Fruit fly (Drosophila melanogaster): ENCODE data around the gene Pfdn5.
A peak's percentile ranks its signal among the peaks of the same experiment; 100 is the strongest.

Gene Pfdn5

DNA sequence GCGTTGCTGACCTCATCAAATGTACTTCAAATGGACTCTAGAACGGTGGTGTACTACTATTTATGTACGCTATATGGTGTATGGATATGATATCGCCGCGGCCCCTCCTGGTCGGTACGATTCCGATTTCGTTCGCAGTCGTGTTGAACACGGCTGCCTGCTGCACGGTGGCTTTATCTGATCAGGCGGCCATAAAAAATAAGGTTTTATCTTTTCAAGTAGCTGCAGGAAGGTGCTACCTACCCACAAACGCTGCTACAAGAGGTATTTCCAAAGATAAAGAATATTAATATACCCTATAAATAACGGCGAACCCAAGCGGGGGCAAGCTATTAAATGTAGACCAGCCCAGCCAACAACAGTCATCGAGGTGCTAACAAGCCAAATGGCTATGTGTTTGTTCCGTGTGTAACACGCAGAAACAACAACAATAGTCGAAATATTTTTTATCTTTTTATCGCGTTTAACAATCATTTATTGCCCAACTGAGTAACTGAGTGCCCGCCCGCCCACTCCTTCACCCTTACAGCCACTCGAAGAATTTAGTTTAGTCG lies 36.9 kb upstream of the Pfdn5 start:
- TF ChIP-seq rgr (GFP tag; optimal IDR thresholded peaks at IDR 0.05) (no peak), Hr83 (GFP tag; optimal IDR thresholded peaks at IDR 0.05; ENCODE audit: poor library complexity, severe bottlenecking) (no peak), Sp1 (GFP tag; optimal IDR thresholded peaks at IDR 0.05) (no peak), HLH106 (tag; optimal IDR thresholded peaks at IDR 0.05) (no peak), pan (optimal IDR thresholded peaks at IDR 0.05) (no peak), Jra (GFP tag; optimal IDR thresholded peaks at IDR 0.05) (no peak), dmrt93B (GFP tag; optimal IDR thresholded peaks at IDR 0.05) (no peak), Vsx2 (GFP tag; optimal IDR thresholded peaks at IDR 0.05; ENCODE audit: partially characterized antibody) (no peak), ey (GFP tag; optimal IDR thresholded peaks at IDR 0.05) (no peak), fru (GFP tag; optimal IDR thresholded peaks at IDR 0.05) (no peak), dl (GFP tag; optimal IDR thresholded peaks at IDR 0.05; ENCODE audit: insufficient read depth in 1 of 2, partially characterized antibody in 2 of 2) (no peak), Rel (GFP tag; optimal IDR thresholded peaks at IDR 0.05) (no peak), Rel (tag; optimal IDR thresholded peaks at IDR 0.05) (no peak), Mio (GFP tag; optimal IDR thresholded peaks at IDR 0.05) (no peak), br (GFP tag; optimal IDR thresholded peaks at IDR 0.05) (no peak)

DNA sequence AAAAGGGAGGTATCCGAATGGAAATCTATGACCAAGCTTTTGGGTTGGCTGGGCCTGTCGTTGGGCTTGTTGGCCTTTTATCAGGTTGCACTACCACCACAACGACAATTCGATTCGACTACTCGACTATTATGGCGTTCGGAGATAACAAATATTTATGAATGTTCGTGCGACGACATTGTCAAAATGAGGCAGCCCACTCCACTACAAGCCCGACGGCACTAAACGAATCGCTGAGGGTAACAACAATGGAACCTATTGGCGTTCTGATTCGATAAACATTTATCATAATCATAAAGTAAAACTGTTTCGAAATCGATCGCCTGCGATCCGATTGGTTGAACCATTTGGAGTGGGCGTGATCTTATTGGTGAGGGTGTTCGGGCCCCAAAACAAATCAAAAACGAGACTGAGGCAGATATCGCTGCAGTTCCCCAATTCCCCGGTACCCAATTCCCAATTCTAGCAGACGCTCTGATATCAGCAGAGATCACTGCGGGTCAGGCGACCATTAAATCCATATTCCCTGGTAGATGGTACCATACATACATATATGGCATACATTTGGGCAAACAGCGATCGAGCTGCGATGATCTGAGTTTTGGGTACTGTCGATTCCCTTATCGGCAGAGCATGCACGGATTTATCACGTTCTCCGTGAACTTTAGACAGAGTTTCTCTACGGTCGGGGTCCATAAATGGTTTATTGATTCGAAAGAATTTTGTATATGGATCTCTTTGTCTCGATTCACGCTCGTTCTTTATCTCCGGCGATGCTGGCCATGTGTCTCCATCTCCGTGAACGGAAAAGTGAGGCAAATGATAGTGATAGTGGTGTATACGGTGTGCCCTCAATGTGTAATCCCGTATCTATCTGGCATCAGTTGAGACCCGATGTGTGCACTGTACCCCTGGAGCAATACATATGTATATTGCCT lies 32.2 kb upstream of the Pfdn5 start:
- TF ChIP-seq woc (GFP tag; optimal IDR thresholded peaks at IDR 0.05) (no peak), Jra (GFP tag; optimal IDR thresholded peaks at IDR 0.05) (no peak), CrebA (GFP tag; optimal IDR thresholded peaks at IDR 0.05; ENCODE audit: borderline replicate concordance) (no peak), ey (GFP tag; optimal IDR thresholded peaks at IDR 0.05) (no peak), usp (GFP tag; optimal IDR thresholded peaks at IDR 0.05) (no peak), lola (GFP tag; optimal IDR thresholded peaks at IDR 0.05) (no peak), sage (GFP tag; optimal IDR thresholded peaks at IDR 0.05) (no peak)

DNA sequence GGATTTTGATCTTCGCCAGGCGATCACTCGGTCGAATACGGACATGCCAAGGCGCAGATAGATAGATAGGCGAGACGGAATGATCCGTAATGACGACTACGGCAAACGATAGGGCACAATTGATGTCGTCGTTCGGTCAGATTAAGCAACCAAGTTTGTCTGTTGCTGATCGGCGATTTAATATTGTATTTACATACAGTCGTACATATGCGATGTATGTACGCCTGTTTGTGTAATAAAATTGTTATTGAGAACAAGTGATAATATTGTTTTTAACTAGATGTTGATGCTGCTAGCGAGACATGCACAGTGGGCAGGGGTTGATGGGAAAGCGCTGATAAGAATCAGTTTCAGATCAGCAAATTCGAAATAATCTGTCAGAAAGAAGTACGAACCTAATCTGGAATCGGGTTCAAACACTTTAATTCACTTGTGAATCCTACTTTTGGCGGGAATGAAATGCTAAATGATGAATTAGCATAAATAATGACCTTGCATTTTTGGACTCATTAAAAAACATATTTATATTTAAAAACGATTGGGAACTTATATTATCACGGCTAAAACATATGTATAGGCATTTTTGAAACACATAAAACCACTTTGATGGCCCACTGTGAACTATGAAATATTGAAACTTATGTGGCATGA lies 31.4 kb upstream of the Pfdn5 start:
- TF ChIP-seq lola (GFP tag; optimal IDR thresholded peaks at IDR 0.05): no peak
- no peak for TF ChIP-seq Vsx2 (GFP tag; optimal IDR thresholded peaks at IDR 0.05; ENCODE audit: partially characterized antibody)
- TF ChIP-seq OdsH (GFP tag; optimal IDR thresholded peaks at IDR 0.05): peak; percentile 2
- peak; percentile 4 for TF ChIP-seq ey (GFP tag; optimal IDR thresholded peaks at IDR 0.05)
- TF ChIP-seq fru (GFP tag; optimal IDR thresholded peaks at IDR 0.05): peak; percentile 19
- TF ChIP-seq Myc (optimal IDR thresholded peaks at IDR 0.05): no peak
- peak in 1 of 2 experiments; percentile 15 for TF ChIP-seq foxo (GFP tag; optimal IDR thresholded peaks at IDR 0.05)

DNA sequence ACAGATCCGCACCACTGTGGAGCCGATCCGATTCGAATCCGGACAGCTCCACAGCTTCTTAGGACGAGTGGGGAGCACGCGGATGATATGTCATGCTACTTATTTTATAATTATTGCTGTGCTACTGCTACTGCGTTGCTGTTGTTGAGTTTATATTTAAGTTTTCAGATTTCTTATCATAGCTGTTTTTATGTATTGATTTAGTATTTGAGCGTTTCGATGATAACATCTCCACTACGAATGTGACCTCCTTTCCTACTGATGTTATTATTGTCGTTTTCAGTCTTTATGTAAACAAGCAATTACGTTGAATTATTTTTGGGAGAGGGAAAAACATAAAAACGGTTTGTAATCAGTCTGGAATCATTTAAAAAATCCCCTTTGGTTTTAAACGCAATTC lies 30.8 kb upstream of the Pfdn5 start:
- no peak for TF ChIP-seq Hr78 (GFP tag; optimal IDR thresholded peaks at IDR 0.05)
- no peak for TF ChIP-seq Rel (GFP tag; optimal IDR thresholded peaks at IDR 0.05)
- TF ChIP-seq Rel (tag; optimal IDR thresholded peaks at IDR 0.05): peak; percentile 80

DNA sequence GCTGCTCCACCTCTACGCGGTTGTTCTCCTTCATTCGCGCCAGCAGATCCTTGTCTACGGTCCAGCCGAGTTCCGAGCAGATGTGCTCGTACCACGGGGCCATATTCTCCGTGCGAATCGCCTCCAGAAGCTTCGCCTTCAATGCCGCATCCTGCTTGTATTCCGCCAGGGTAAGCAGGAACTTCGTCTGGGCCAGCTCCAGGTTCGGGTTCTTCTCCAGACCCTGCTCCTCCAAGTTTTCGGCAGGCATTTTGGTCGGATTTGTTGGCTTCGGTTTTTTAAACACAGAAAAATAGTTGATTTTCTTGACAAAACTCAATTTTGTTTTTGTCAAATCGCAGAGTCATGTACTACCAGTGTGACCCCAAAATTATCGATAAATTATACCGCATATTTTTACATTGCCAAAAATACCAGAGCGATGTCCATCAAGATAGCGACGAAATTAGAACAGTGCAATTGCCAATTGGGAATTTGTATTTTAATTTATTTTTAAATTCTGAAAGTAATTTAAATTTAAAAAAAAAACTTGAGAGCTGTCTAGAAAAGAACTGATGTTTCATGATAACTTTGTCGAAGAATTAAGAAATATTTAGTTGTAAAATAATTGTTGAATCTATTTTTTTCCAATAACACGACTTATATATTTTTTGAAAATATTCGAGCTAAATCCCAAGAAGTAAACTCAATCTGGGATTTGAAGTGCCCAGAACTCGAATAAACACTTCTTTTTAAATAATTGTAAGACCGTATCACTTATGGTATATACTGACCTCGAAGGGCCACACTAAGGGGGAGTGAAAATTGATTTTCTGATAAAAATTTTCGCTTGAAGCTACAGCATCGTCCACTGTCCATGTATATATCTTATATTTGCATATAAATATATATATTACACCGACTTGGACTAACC lies 24.9 kb upstream of the Pfdn5 start, which contains the start of the genes Rpn7 and AP-2mu:
TSS of gene Rpn7 (minus strand) at position 382 of the 913 bp plus-strand sequence.
TSS of gene AP-2mu (plus strand) at position 783 of the 913 bp plus-strand sequence.
- TF ChIP-seq Jra (GFP tag; optimal IDR thresholded peaks at IDR 0.05): peak; percentile 51
- TF ChIP-seq h (GFP tag; optimal IDR thresholded peaks at IDR 0.05): peak; percentile 28
- TF ChIP-seq Hr78 (GFP tag; optimal IDR thresholded peaks at IDR 0.05): no peak
- TF ChIP-seq foxo (GFP tag; optimal IDR thresholded peaks at IDR 0.05): peak in 1 of 2 experiments; percentile 34
